Worm (Caenorhabditis elegans) whole organism, young adult: ENCODE data around the gene F10G7.5.

Experiments used
- B0019.2 ChIP-seq: fragments of 200-800 bp; sonication (Bioruptor generic); conservative IDR thresholded peaks from 2 replicates; pipeline ENCODE4 v1.3.6; 2022; ENCODE audit warnings: missing genetic modification reagents, missing genetic modification characterization, missing compliant biosample characterization
- B0261.1 ChIP-seq: sonication (generic microtip); optimal IDR thresholded peaks from 2 replicates; lab custom pipeline; 2016; ENCODE audit warnings: mild to moderate bottlenecking, missing genetic modification characterization, moderate library complexity, missing compliant biosample characterization
- D2030.7 ChIP-seq: fragments of 200-800 bp; sonication (Bioruptor generic); IDR thresholded peaks from 2 replicates; pipeline ENCODE4 v1.3.6; 2022; ENCODE audit warnings: missing genetic modification reagents, missing genetic modification characterization, missing compliant biosample characterization
- F39B2.1 ChIP-seq: fragments of 200-800 bp; sonication (Bioruptor generic); IDR thresholded peaks from 2 replicates; pipeline ENCODE4 v1.3.6; 2022; ENCODE audit warnings: missing genetic modification reagents, missing genetic modification characterization, missing compliant biosample characterization
- F49E8.2 ChIP-seq: sonication (generic microtip); optimal IDR thresholded peaks from 3 replicates; lab custom pipeline; 2017; ENCODE audit warnings: missing genetic modification characterization, mild to moderate bottlenecking, missing compliant biosample characterization, antibody characterized with exemption, moderate library complexity; ENCODE audit not compliant: insufficient read depth
- F52B5.7 ChIP-seq: sonication (generic microtip); optimal IDR thresholded peaks from 2 replicates; lab custom pipeline; 2016; ENCODE audit warnings: mild to moderate bottlenecking, missing genetic modification characterization, missing compliant biosample characterization
- K12H6.12 ChIP-seq: fragments of 200-800 bp; sonication (Bioruptor generic); optimal IDR thresholded peaks from 2 replicates; lab custom pipeline; 2018; ENCODE audit warnings: mild to moderate bottlenecking, missing genetic modification characterization, missing compliant biosample characterization
- Y56A3A.18 ChIP-seq: fragments of 200-800 bp; sonication (Bioruptor generic); IDR thresholded peaks from 2 replicates; pipeline ENCODE4 v1.3.6; 2022; ENCODE audit warnings: missing genetic modification reagents, missing genetic modification characterization, missing compliant biosample characterization
- Y79H2A.3 ChIP-seq: fragments of 200-800 bp; sonication (Bioruptor generic); conservative IDR thresholded peaks from 2 replicates; pipeline ENCODE4 v1.3.6; 2022; ENCODE audit warnings: missing genetic modification reagents, missing genetic modification characterization, missing compliant biosample characterization
- Y95B8A.8 ChIP-seq: fragments of 200-800 bp; sonication (Bioruptor generic); IDR thresholded peaks from 2 replicates; pipeline ENCODE4 v1.3.6; 2022; ENCODE audit warnings: missing genetic modification reagents, missing genetic modification characterization, missing compliant biosample characterization
- akir-1 ChIP-seq: fragments of 200-800 bp; sonication (Bioruptor generic); optimal IDR thresholded peaks from 2 replicates; lab custom pipeline; 2018; ENCODE audit warnings: mild to moderate bottlenecking, missing genetic modification characterization, moderate library complexity, missing compliant biosample characterization
- ama-1 ChIP-seq, 3 experiments: fragments of 150-350 bp in 1 of 3; sonication (generic microtip) in 2 of 3; optimal IDR thresholded peaks; 2 replicates each; lab custom pipeline; 2014 to 2018; ENCODE audit warnings: missing biosample characterization in 2 of 3, missing genetic modification characterization in 2 of 3, missing genetic modification reagents in 2 of 3
- aptf-3 ChIP-seq: fragments of 200-800 bp; sonication (Bioruptor generic); IDR thresholded peaks from 2 replicates; pipeline ENCODE4 v1.3.6; 2022; ENCODE audit warnings: missing genetic modification characterization, missing compliant biosample characterization
- athp-1 ChIP-seq: sonication (generic microtip); optimal IDR thresholded peaks from 2 replicates; lab custom pipeline; 2017; ENCODE audit warnings: mild to moderate bottlenecking, missing genetic modification characterization, missing compliant biosample characterization
- attf-6 ChIP-seq: fragments of 200-800 bp; sonication (Bioruptor generic); IDR thresholded peaks from 2 replicates; pipeline ENCODE4 v1.3.6; 2022; ENCODE audit warnings: missing genetic modification reagents, missing genetic modification characterization, missing compliant biosample characterization
- bed-1 ChIP-seq: fragments of 200-800 bp; sonication (Bioruptor generic); IDR thresholded peaks from 2 replicates; pipeline ENCODE4 v1.3.6; 2022; ENCODE audit warnings: missing genetic modification reagents, missing genetic modification characterization, missing compliant biosample characterization
- ceh-79 ChIP-seq: sonication (generic microtip); optimal IDR thresholded peaks from 2 replicates; lab custom pipeline; 2017; ENCODE audit warnings: mild to moderate bottlenecking, missing genetic modification characterization, missing compliant biosample characterization
- dox-1 ChIP-seq: fragments of 200-800 bp; sonication (Bioruptor generic); IDR thresholded peaks from 2 replicates; pipeline ENCODE4 v1.3.6; 2022; ENCODE audit warnings: missing genetic modification reagents, missing genetic modification characterization, missing compliant biosample characterization
- dpl-1 ChIP-seq: fragments of 150-350 bp; optimal IDR thresholded peaks from 2 replicates; lab custom pipeline; 2014; ENCODE audit warnings: missing biosample characterization, missing genetic modification reagents, missing genetic modification characterization
- efl-1 ChIP-seq: fragments of 150-350 bp; optimal IDR thresholded peaks from 2 replicates; lab custom pipeline; 2014; ENCODE audit warnings: missing biosample characterization, missing genetic modification reagents, missing genetic modification characterization
- ekl-4 ChIP-seq: fragments of 200-800 bp; sonication (Bioruptor generic); IDR thresholded peaks from 2 replicates; pipeline ENCODE4 v1.3.6; 2022; ENCODE audit warnings: missing genetic modification reagents, missing genetic modification characterization, missing compliant biosample characterization
- gei-17 ChIP-seq: fragments of 200-800 bp; sonication (Bioruptor generic); optimal IDR thresholded peaks from 2 replicates; lab custom pipeline; 2018; ENCODE audit warnings: mild to moderate bottlenecking, missing genetic modification characterization, missing compliant biosample characterization
- hlh-12 ChIP-seq: sonication (generic microtip); optimal IDR thresholded peaks from 2 replicates; lab custom pipeline; 2016; ENCODE audit warnings: missing genetic modification characterization, missing compliant biosample characterization
- hmg-20 ChIP-seq: fragments of 200-800 bp; sonication (Bioruptor generic); IDR thresholded peaks from 2 replicates; pipeline ENCODE4 v1.3.6; 2022; ENCODE audit warnings: missing genetic modification reagents, missing genetic modification characterization, missing compliant biosample characterization
- hrde-1 ChIP-seq: sonication (generic microtip); optimal IDR thresholded peaks from 2 replicates; lab custom pipeline; 2016; ENCODE audit warnings: missing genetic modification characterization, mild to moderate bottlenecking, missing compliant biosample characterization, moderate library complexity, missing genotype, missing genetic modification reagents, borderline replicate concordance
- hsf-1 ChIP-seq: fragments of 200-800 bp; sonication (Bioruptor generic); IDR thresholded peaks from 2 replicates; pipeline ENCODE4 v1.3.6; 2022; ENCODE audit warnings: missing genetic modification reagents, missing genetic modification characterization, missing compliant biosample characterization
- lag-1 ChIP-seq: fragments of 200-800 bp; sonication (Bioruptor generic); IDR thresholded peaks from 2 replicates; pipeline ENCODE4 v1.3.6; 2022; ENCODE audit warnings: missing genetic modification reagents, missing genetic modification characterization, missing compliant biosample characterization
- lin-35 ChIP-seq, 3 experiments: fragments of 150-350 bp in 2 of 3; sonication (generic microtip) in 1 of 3; optimal IDR thresholded peaks; 2 replicates each; lab custom pipeline; 2014 to 2018; ENCODE audit warnings: missing biosample characterization in 3 of 3, missing genetic modification characterization in 3 of 3, missing genetic modification reagents in 3 of 3
- lsl-1 ChIP-seq: fragments of 200-800 bp; sonication (Bioruptor generic); optimal IDR thresholded peaks from 2 replicates; lab custom pipeline; 2018; ENCODE audit warnings: mild to moderate bottlenecking, missing genetic modification characterization, moderate library complexity, missing compliant biosample characterization
- madf-3 ChIP-seq: fragments of 200-800 bp; sonication (Bioruptor generic); IDR thresholded peaks from 2 replicates; pipeline ENCODE4 v1.3.6; 2022; ENCODE audit warnings: missing genetic modification reagents, missing genetic modification characterization, missing compliant biosample characterization
- madf-6 ChIP-seq: fragments of 200-800 bp; sonication (Bioruptor generic); IDR thresholded peaks from 2 replicates; pipeline ENCODE4 v1.3.6; 2022; ENCODE audit warnings: missing genetic modification reagents, missing genetic modification characterization, missing compliant biosample characterization
- mel-28 ChIP-seq: sonication (generic microtip); optimal IDR thresholded peaks from 2 replicates; lab custom pipeline; 2016; ENCODE audit warnings: borderline replicate concordance, mild to moderate bottlenecking, missing genetic modification characterization, missing compliant biosample characterization
- mes-4 ChIP-seq: sonication (generic microtip); optimal IDR thresholded peaks from 2 replicates; lab custom pipeline; 2016; ENCODE audit warnings: missing genotype, missing genetic modification characterization, missing compliant biosample characterization
- nhr-120 ChIP-seq: fragments of 200-800 bp; sonication (Bioruptor generic); IDR thresholded peaks from 2 replicates; pipeline ENCODE4 v1.3.6; 2022; ENCODE audit warnings: missing genetic modification characterization, missing compliant biosample characterization
- nhr-80 ChIP-seq: sonication (generic microtip); optimal IDR thresholded peaks from 2 replicates; lab custom pipeline; 2016; ENCODE audit warnings: missing genetic modification characterization, missing compliant biosample characterization
- nhr-90 ChIP-seq: sonication (generic microtip); optimal IDR thresholded peaks from 2 replicates; lab custom pipeline; 2016; ENCODE audit warnings: missing genotype, mild to moderate bottlenecking, missing genetic modification characterization, missing compliant biosample characterization
- pha-4 ChIP-seq: fragments of 150-350 bp; sonication (generic microtip); optimal IDR thresholded peaks from 2 replicates; lab custom pipeline; 2014; ENCODE audit warnings: missing biosample characterization, missing genetic modification reagents, missing genetic modification characterization
- rcor-1 ChIP-seq: fragments of 200-800 bp; sonication (Bioruptor generic); IDR thresholded peaks from 2 replicates; pipeline ENCODE4 v1.3.6; 2022; ENCODE audit warnings: missing genetic modification reagents, missing genetic modification characterization, missing compliant biosample characterization
- sdz-38 ChIP-seq: sonication (generic microtip); optimal IDR thresholded peaks from 2 replicates; lab custom pipeline; 2016; ENCODE audit warnings: missing genotype, missing genetic modification characterization, missing compliant biosample characterization
- sea-2 ChIP-seq: fragments of 200-800 bp; sonication (Bioruptor generic); IDR thresholded peaks from 2 replicates; pipeline ENCODE4 v1.3.6; 2022; ENCODE audit warnings: missing genetic modification characterization, missing compliant biosample characterization
- snpc-1.1 ChIP-seq: sonication (generic microtip); optimal IDR thresholded peaks from 2 replicates; lab custom pipeline; 2017; ENCODE audit warnings: missing genetic modification characterization, mild to moderate bottlenecking, missing compliant biosample characterization, antibody characterized with exemption, moderate library complexity, missing genotype, missing genetic modification reagents; ENCODE audit not compliant: insufficient read depth
- somi-1 ChIP-seq: fragments of 200-800 bp; sonication (Bioruptor generic); optimal IDR thresholded peaks from 2 replicates; lab custom pipeline; 2018; ENCODE audit warnings: mild to moderate bottlenecking, missing genetic modification characterization, missing compliant biosample characterization
- unc-130 ChIP-seq: sonication (generic microtip); optimal IDR thresholded peaks from 2 replicates; lab custom pipeline; 2016; ENCODE audit warnings: missing genetic modification reagents, missing genetic modification characterization, missing compliant biosample characterization
- ztf-18 ChIP-seq: sonication (generic microtip); optimal IDR thresholded peaks from 2 replicates; lab custom pipeline; 2016; ENCODE audit warnings: missing genotype, mild to moderate bottlenecking, missing genetic modification characterization, missing compliant biosample characterization
- ztf-22 ChIP-seq: fragments of 200-800 bp; sonication (Bioruptor generic); optimal IDR thresholded peaks from 2 replicates; lab custom pipeline; 2018; ENCODE audit warnings: mild to moderate bottlenecking, missing genetic modification characterization, moderate library complexity, missing compliant biosample characterization
- ztf-25 ChIP-seq: fragments of 200-800 bp; sonication (Bioruptor generic); IDR thresholded peaks from 2 replicates; pipeline ENCODE4 v1.3.6; 2022; ENCODE audit warnings: missing genetic modification reagents, missing genetic modification characterization, missing compliant biosample characterization
- ztf-3 ChIP-seq: fragments of 200-800 bp; sonication (Bioruptor generic); optimal IDR thresholded peaks from 2 replicates; lab custom pipeline; 2018; ENCODE audit warnings: mild to moderate bottlenecking, missing genetic modification characterization, missing compliant biosample characterization

F10G7.5 gene

ce11 chrII:4686941-4687340 lies 6.3 kb upstream of the F10G7.5 start, which contains the start of gene sre-39:
Gene sre-39 (plus strand): TSS chrII:4687241.
- TF ChIP-seq sdz-38 (no peak), hsf-1 (GFP tag; lab: Robert Waterston, UW) (no peak), gei-17 (no peak), ekl-4 (GFP tag; lab: Robert Waterston, UW) (no peak), aptf-3 (GFP tag; lab: Robert Waterston, UW) (no peak), B0261.1 (tag; lab: Kevin White, UChicago) (no peak), dpl-1 (GFP tag; lab: Kevin White, UChicago) (no peak), hrde-1 (tag; lab: Kevin White, UChicago) (no peak), madf-3 (no peak), attf-6 (GFP tag; lab: Robert Waterston, UW) (no peak), ama-1 (optimal IDR thresholded peaks at IDR 0.05; lab: Kevin White, UChicago) (no peak), ama-1 (GFP tag; optimal IDR thresholded peaks at IDR 0.05; lab: Kevin White, UChicago) (no peak)

- TF ChIP-seq hlh-12 (tag; lab: Kevin White, UChicago) (no peak), F49E8.2 (tag; lab: Kevin White, UChicago) (no peak), Y56A3A.18 (GFP tag; lab: Robert Waterston, UW) (no peak), efl-1 (GFP tag; lab: Kevin White, UChicago) (no peak), mes-4 (tag; lab: Kevin White, UChicago) (no peak), madf-6 (GFP tag; lab: Robert Waterston, UW) (no peak), nhr-90 (tag; lab: Kevin White, UChicago) (no peak), K12H6.12 (tag; lab: Kevin White, UChicago) (no peak), ztf-3 (GFP tag; lab: Kevin White, UChicago) (no peak), snpc-1.1 (no peak), lsl-1 (GFP tag; lab: Kevin White, UChicago) (no peak), bed-1 (GFP tag; lab: Robert Waterston, UW) (no peak), dox-1 (GFP tag; lab: Robert Waterston, UW) (no peak), ztf-22 (GFP tag; lab: Kevin White, UChicago) (no peak), ztf-25 (no peak), ekl-4 (GFP tag; lab: Robert Waterston, UW) (no peak)
- TF ChIP-seq, all 124 proteins: peak for 0
These were observed 3.7 kb upstream of the F10G7.5 start, which contains the start of gene F10G7.12 for ce11 chrII:4689477-4689876. Gene F10G7.12 (plus strand): TSS chrII:4689777.

ce11 chrII:4696055-4696454 lies 2.8 kb downstream of the F10G7.5 start:
- TF ChIP-seq nhr-80 (tag; lab: Kevin White, UChicago) (no peak), lag-1 (GFP tag; lab: Robert Waterston, UW) (no peak), sea-2 (GFP tag; lab: Robert Waterston, UW) (no peak), ztf-18 (tag; lab: Kevin White, UChicago) (no peak), Y79H2A.3 (GFP tag; lab: Robert Waterston, UW) (no peak), hmg-20 (GFP tag; lab: Robert Waterston, UW) (no peak), mel-28 (tag; lab: Kevin White, UChicago) (no peak), B0019.2 (no peak), unc-130 (GFP tag; lab: Kevin White, UChicago) (no peak), nhr-120 (GFP tag; lab: Robert Waterston, UW) (no peak), somi-1 (no peak), Y95B8A.8 (GFP tag; lab: Robert Waterston, UW) (no peak), rcor-1 (GFP tag; lab: Robert Waterston, UW) (0 out of 2 replicates have a peak, but pooled peaks have one; percentile 28), F39B2.1 (GFP tag; lab: Robert Waterston, UW) (peak; percentile 51; the same call in 1 of the 2 replicates), hlh-12 (tag; lab: Kevin White, UChicago) (no peak), gei-17 (no peak), athp-1 (tag; lab: Kevin White, UChicago) (peak; percentile 40), pha-4 (tag; lab: Kevin White, UChicago) (no peak), ceh-79 (tag; lab: Kevin White, UChicago) (no peak), akir-1 (GFP tag; lab: Kevin White, UChicago) (no peak), F52B5.7 (no peak), lin-35 (GFP tag; optimal IDR thresholded peaks at IDR 0.05; lab: Kevin White, UChicago) (no peak), D2030.7 (GFP tag; lab: Robert Waterston, UW) (no peak), dpl-1 (GFP tag; lab: Kevin White, UChicago) (no peak)
